Worm (Caenorhabditis elegans): ENCODE results near the gene F46B6.9.

Gene F46B6.9

ce11 chrV:9764552-9764951 lies 32.1 kb upstream of the F46B6.9 start:
- no peak for TF ChIP-seq fkh-2 (tag; optimal IDR thresholded peaks at IDR 0.05)
- TF ChIP-seq unc-62 (GFP tag; optimal IDR thresholded peaks at IDR 0.05) = no peak
- TF ChIP-seq nhr-77 (tag; optimal IDR thresholded peaks at IDR 0.05) = no peak
- TF ChIP-seq R02D3.7 (tag; optimal IDR thresholded peaks at IDR 0.05) = no peak
- no peak for TF ChIP-seq lin-39 (tag; optimal IDR thresholded peaks at IDR 0.05)
- TF ChIP-seq tbx-2 (tag; optimal IDR thresholded peaks at IDR 0.05) = no peak
- no peak for TF ChIP-seq ceh-9 (tag; optimal IDR thresholded peaks at IDR 0.05)
- TF ChIP-seq nfya-1 (tag; optimal IDR thresholded peaks at IDR 0.05; ENCODE audit: insufficient read depth) = no peak
- TF ChIP-seq nhr-12 (tag; optimal IDR thresholded peaks at IDR 0.05) = no peak

ce11 chrV:9765622-9766021 lies 31.0 kb upstream of the F46B6.9 start:
- TF ChIP-seq nfya-1 (tag; optimal IDR thresholded peaks at IDR 0.05; ENCODE audit: insufficient read depth) (peak; percentile 64), nhr-23 (tag; optimal IDR thresholded peaks at IDR 0.05) (no peak), fkh-10 (GFP tag; optimal IDR thresholded peaks at IDR 0.05) (peak; percentile 99)

- TF ChIP-seq fkh-10 (GFP tag; optimal IDR thresholded peaks at IDR 0.05) = peak; percentile 24
- no peak for TF ChIP-seq nhr-11 (tag; optimal IDR thresholded peaks at IDR 0.05)
Measured at ce11 chrV:9767941-9768340, 28.7 kb upstream of the F46B6.9 start.

- no peak for TF ChIP-seq pqm-1 (tag; optimal IDR thresholded peaks at IDR 0.05)
- TF ChIP-seq hmg-11 (tag; optimal IDR thresholded peaks at IDR 0.05) = no peak
- no peak for TF ChIP-seq sea-2 (GFP tag; optimal IDR thresholded peaks at IDR 0.05)
- peak; percentile 61 for TF ChIP-seq nfya-1 (tag; optimal IDR thresholded peaks at IDR 0.05; ENCODE audit: insufficient read depth)
- TF ChIP-seq ceh-28 (tag; optimal IDR thresholded peaks at IDR 0.05) = no peak
- TF ChIP-seq fkh-10 (GFP tag; optimal IDR thresholded peaks at IDR 0.05) = peak; percentile 56
- TF ChIP-seq nhr-28 (tag; optimal IDR thresholded peaks at IDR 0.05) = no peak
- TF ChIP-seq mdl-1 (tag; optimal IDR thresholded peaks at IDR 0.05) = no peak
- TF ChIP-seq elt-2 (tag; optimal IDR thresholded peaks at IDR 0.05) = no peak
- TF ChIP-seq lin-39 (tag; optimal IDR thresholded peaks at IDR 0.05) = no peak
Measured at ce11 chrV:9768828-9769778, 27.6 kb upstream of the F46B6.9 start, which contains the start of gene unc-42. unc-42 (minus strand) TSS chrV:9769391.

ce11 chrV:9771311-9771710 lies 25.4 kb upstream of the F46B6.9 start:
- no peak for TF ChIP-seq sea-2 (GFP tag; optimal IDR thresholded peaks at IDR 0.05)
- TF ChIP-seq fkh-2 (tag; optimal IDR thresholded peaks at IDR 0.05) = no peak
- no peak for TF ChIP-seq egl-5 (tag; optimal IDR thresholded peaks at IDR 0.05)

- no peak for TF ChIP-seq pha-4 (tag; optimal IDR thresholded peaks at IDR 0.05)
- no peak for TF ChIP-seq jun-1 (tag; optimal IDR thresholded peaks at IDR 0.05)
- TF ChIP-seq egl-27 (tag; optimal IDR thresholded peaks at IDR 0.05) = no peak
- no peak for TF ChIP-seq ztf-11 (tag; optimal IDR thresholded peaks at IDR 0.05)
- TF ChIP-seq pqm-1 (tag; optimal IDR thresholded peaks at IDR 0.05) = no peak
- no peak for TF ChIP-seq tbx-2 (tag; optimal IDR thresholded peaks at IDR 0.05)
- TF ChIP-seq nhr-76 (tag; optimal IDR thresholded peaks at IDR 0.05) = no peak
- TF ChIP-seq zag-1 (tag; optimal IDR thresholded peaks at IDR 0.05) = no peak
- no peak for TF ChIP-seq nfya-1 (tag; optimal IDR thresholded peaks at IDR 0.05; ENCODE audit: insufficient read depth)
- no peak for TF ChIP-seq nhr-23 (tag; optimal IDR thresholded peaks at IDR 0.05)
Measured at ce11 chrV:9771970-9772369, 24.7 kb upstream of the F46B6.9 start, which contains the start of gene F46B6.2. F46B6.2 (plus strand) TSS chrV:9772285.

- no peak for TF ChIP-seq daf-12 (tag; optimal IDR thresholded peaks at IDR 0.05)
- no peak for TF ChIP-seq nhr-76 (tag; optimal IDR thresholded peaks at IDR 0.05)
- TF ChIP-seq nfya-1 (tag; optimal IDR thresholded peaks at IDR 0.05; ENCODE audit: insufficient read depth) = no peak
- TF ChIP-seq ama-1 (optimal IDR thresholded peaks at IDR 0.05) = no peak
- TF ChIP-seq eor-1 (tag; optimal IDR thresholded peaks at IDR 0.05) = no peak
- no peak for TF ChIP-seq pqm-1 (tag; optimal IDR thresholded peaks at IDR 0.05)
- TF ChIP-seq elt-2 (tag; optimal IDR thresholded peaks at IDR 0.05) = no peak
- TF ChIP-seq unc-62 (GFP tag; optimal IDR thresholded peaks at IDR 0.05) = no peak
- TF ChIP-seq zag-1 (tag; optimal IDR thresholded peaks at IDR 0.05) = no peak
- TF ChIP-seq ztf-4 (tag; optimal IDR thresholded peaks at IDR 0.05) = no peak
- no peak for TF ChIP-seq hmg-11 (tag; optimal IDR thresholded peaks at IDR 0.05)
- TF ChIP-seq fkh-10 (GFP tag; optimal IDR thresholded peaks at IDR 0.05) = no peak
- no peak for TF ChIP-seq jun-1 (tag; optimal IDR thresholded peaks at IDR 0.05)
- TF ChIP-seq egl-5 (tag; optimal IDR thresholded peaks at IDR 0.05) = no peak
- no peak for TF ChIP-seq unc-39 (tag; optimal IDR thresholded peaks at IDR 0.05)
- no peak for TF ChIP-seq elt-3 (tag; optimal IDR thresholded peaks at IDR 0.05)
- TF ChIP-seq nhr-12 (tag; optimal IDR thresholded peaks at IDR 0.05) = no peak
- no peak for TF ChIP-seq ZK546.5 (tag; optimal IDR thresholded peaks at IDR 0.05)
Measured at ce11 chrV:9775734-9776133, 20.9 kb upstream of the F46B6.9 start, which contains the start of gene F46B6.12. F46B6.12 (minus strand) TSS chrV:9775834.

Measured in whole organism, L3 larva.